Worm (Caenorhabditis elegans): Measurements from ENCODE around the gene sgca-1.
A peak's percentile ranks its signal among the peaks of the same experiment; 100 is the strongest.

sgca-1 gene

DNA sequence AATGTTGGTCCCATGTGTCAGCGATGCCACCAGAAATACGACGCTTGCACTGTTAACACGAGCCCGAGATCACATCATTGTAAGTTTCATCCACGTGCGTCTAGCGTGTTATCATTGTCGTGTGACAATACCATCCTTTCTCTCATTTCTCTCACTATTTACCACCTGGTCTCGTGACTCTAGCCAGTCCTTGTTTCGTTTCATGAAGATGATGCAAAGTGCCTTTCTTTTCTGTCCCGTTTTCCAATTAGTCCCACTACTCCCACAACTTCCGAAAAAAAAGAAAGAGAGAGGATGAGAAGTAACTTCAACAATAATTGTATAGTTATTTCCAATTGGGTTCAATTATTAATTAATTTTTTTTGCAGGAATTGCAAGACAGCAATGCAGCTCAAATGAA lies 46.5 kb downstream of the sgca-1 start (continued):
- peak; percentile 38 to 42 for TF ChIP-seq efl-1 (optimal IDR thresholded peaks at IDR 0.05)
- peak; percentile 14 to 95 for TF ChIP-seq efl-1 (GFP tag; optimal IDR thresholded peaks at IDR 0.05 in 1 of 2)
- peak; percentile 89 for TF ChIP-seq nhr-19 (GFP tag; conservative IDR thresholded peaks at IDR 0.05)
- peak; percentile 73 for TF ChIP-seq lir-3 (tag; optimal IDR thresholded peaks at IDR 0.05; ENCODE audit: poor library complexity)
- peak; percentile 31 for TF ChIP-seq sup-37 (GFP tag; optimal IDR thresholded peaks at IDR 0.05)
- TF ChIP-seq ceh-8 (GFP tag; optimal IDR thresholded peaks at IDR 0.05), result peak; percentile 0
- peak in 5 of 6 experiments; percentile 37 to 91 (median 68) for TF ChIP-seq elt-3 (tag; optimal IDR thresholded peaks at IDR 0.05)
- peak; percentile 71 to 75 for TF ChIP-seq lsy-2 (tag; optimal IDR thresholded peaks at IDR 0.05)
- peak; percentile 34 for TF ChIP-seq C16A3.4 (tag; optimal IDR thresholded peaks at IDR 0.05)
- peak; percentile 33 to 48 (median 35) for TF ChIP-seq dpl-1 (GFP tag; optimal IDR thresholded peaks at IDR 0.05)
- TF ChIP-seq nhr-28 (tag; optimal IDR thresholded peaks at IDR 0.05), result no peak
- TF ChIP-seq nhr-71 (tag; optimal IDR thresholded peaks at IDR 0.05), result peak; percentile 97
- TF ChIP-seq nhr-90 (tag; optimal IDR thresholded peaks at IDR 0.05; ENCODE audit: poor library complexity), result peak; percentile 81
- no peak for TF ChIP-seq fkh-4 (tag; optimal IDR thresholded peaks at IDR 0.05; ENCODE audit: borderline replicate concordance)
- peak; percentile 77 for TF ChIP-seq ztf-4 (tag; optimal IDR thresholded peaks at IDR 0.05)
- TF ChIP-seq xbp-1 (tag; optimal IDR thresholded peaks at IDR 0.05), result peak; percentile 81
- TF ChIP-seq swsn-7 (tag; optimal IDR thresholded peaks at IDR 0.05), result peak; percentile 81
- TF ChIP-seq pax-3 (tag; optimal IDR thresholded peaks at IDR 0.05), result no peak
- TF ChIP-seq jun-1 (tag; optimal IDR thresholded peaks at IDR 0.05), result peak; percentile 75
- TF ChIP-seq nhr-85 (tag), result peak; percentile 94
- TF ChIP-seq mdl-1 (tag; optimal IDR thresholded peaks at IDR 0.05), result peak in 1 of 2 experiments; percentile 97
- TF ChIP-seq mef-2 (tag; optimal IDR thresholded peaks at IDR 0.05), result no peak
- TF ChIP-seq lin-39 (tag; optimal IDR thresholded peaks at IDR 0.05), result peak; percentile 88
- TF ChIP-seq lin-35 (GFP tag; optimal IDR thresholded peaks at IDR 0.05), result peak; percentile 46 to 86
- peak; percentile 64 for TF ChIP-seq grh-1 (GFP tag; IDR thresholded peaks at IDR 0.05)
- TF ChIP-seq skn-1 (tag; optimal IDR thresholded peaks at IDR 0.05), result peak; percentile 72
- peak; percentile 85 for TF ChIP-seq unc-130 (tag; optimal IDR thresholded peaks at IDR 0.05)
- TF ChIP-seq sptf-1 (tag; optimal IDR thresholded peaks at IDR 0.05), result no peak
- TF ChIP-seq egl-27 (tag; optimal IDR thresholded peaks at IDR 0.05), result peak in 1 of 2 experiments; percentile 57
- peak; percentile 13 for TF ChIP-seq dsc-1 (tag; optimal IDR thresholded peaks at IDR 0.05)
- peak; percentile 51 for TF ChIP-seq vab-15 (tag; optimal IDR thresholded peaks at IDR 0.05)
- TF ChIP-seq lin-14 (GFP tag; optimal IDR thresholded peaks at IDR 0.05), result peak; percentile 91
- peak; percentile 92 for TF ChIP-seq rnt-1 (tag; optimal IDR thresholded peaks at IDR 0.05)
- no peak for TF ChIP-seq ztf-11 (tag; optimal IDR thresholded peaks at IDR 0.05)
- peak; percentile 85 for TF ChIP-seq blmp-1 (tag; optimal IDR thresholded peaks at IDR 0.05)
- TF ChIP-seq ceh-82 (tag; optimal IDR thresholded peaks at IDR 0.05), result peak in 2 of 3 experiments; percentile 18 to 44
- peak; percentile 77 for TF ChIP-seq nhr-47 (tag; optimal IDR thresholded peaks at IDR 0.05)
- peak; percentile 48 for TF ChIP-seq sox-4 (tag; optimal IDR thresholded peaks at IDR 0.05)
- peak; percentile 12 for TF ChIP-seq aly-2 (tag; optimal IDR thresholded peaks at IDR 0.05)
- TF ChIP-seq mep-1 (tag; optimal IDR thresholded peaks at IDR 0.05), result peak; percentile 77
- TF ChIP-seq tbx-2 (tag; optimal IDR thresholded peaks at IDR 0.05), result peak; percentile 70
- TF ChIP-seq ama-1 (optimal IDR thresholded peaks at IDR 0.05), result peak; percentile 97

ce11 chrX:6742011-6742683 lies 47.2 kb downstream of the sgca-1 start, which contains the start of gene mdl-1:
TSS of gene mdl-1 (plus strand) at chrX:6742351.
- TF ChIP-seq nhr-85 (tag), result peak; percentile 88
- peak; percentile 77 to 87 for TF ChIP-seq lsy-2 (tag; optimal IDR thresholded peaks at IDR 0.05)
- TF ChIP-seq nhr-77 (tag; optimal IDR thresholded peaks at IDR 0.05), result peak; percentile 87
- peak; percentile 43 for TF ChIP-seq efl-3 (GFP tag; optimal IDR thresholded peaks at IDR 0.05)
- TF ChIP-seq unc-62 (GFP tag; optimal IDR thresholded peaks at IDR 0.05), result no peak
- no peak for TF ChIP-seq nhr-28 (tag; optimal IDR thresholded peaks at IDR 0.05)
- peak; percentile 89 for TF ChIP-seq nhr-20 (tag; optimal IDR thresholded peaks at IDR 0.05)
- peak; percentile 84 for TF ChIP-seq tbx-2 (tag; optimal IDR thresholded peaks at IDR 0.05)
- TF ChIP-seq C16A3.4 (tag; optimal IDR thresholded peaks at IDR 0.05), result peak; percentile 64
- TF ChIP-seq nhr-19 (GFP tag; conservative IDR thresholded peaks at IDR 0.05), result peak; percentile 99
- TF ChIP-seq hpl-2 (GFP tag; optimal IDR thresholded peaks at IDR 0.05), result no peak
- TF ChIP-seq ceh-88 (GFP tag; IDR thresholded peaks at IDR 0.05), result peak; percentile 55; the same call in 1 of the 2 replicates
- peak; percentile 12 to 35 (median 32) for TF ChIP-seq dpl-1 (GFP tag; optimal IDR thresholded peaks at IDR 0.05)
- peak; percentile 69 for TF ChIP-seq nhr-90 (tag; optimal IDR thresholded peaks at IDR 0.05; ENCODE audit: poor library complexity)
- TF ChIP-seq grh-1 (GFP tag; IDR thresholded peaks at IDR 0.05), result peak; percentile 84
- peak; percentile 42 for TF ChIP-seq vab-15 (tag; optimal IDR thresholded peaks at IDR 0.05)
- TF ChIP-seq egl-27 (tag; optimal IDR thresholded peaks at IDR 0.05), result peak; percentile 89 to 91
- peak; percentile 94 for TF ChIP-seq rnt-1 (tag; optimal IDR thresholded peaks at IDR 0.05)
- TF ChIP-seq lin-13 (GFP tag; optimal IDR thresholded peaks at IDR 0.05), result peak; percentile 73
- TF ChIP-seq unc-86 (tag; optimal IDR thresholded peaks at IDR 0.05), result peak; percentile 77
- peak; percentile 73 for TF ChIP-seq fos-1 (tag; optimal IDR thresholded peaks at IDR 0.05)

Measured in whole organism, L1 larva.